Worm (Caenorhabditis elegans) whole organism, L2 larva: ENCODE measurements around the gene saeg-1.

Experiments
- C34F6.9 ChIP-seq: fragments of 150-350 bp; optimal IDR thresholded peaks from 2 replicates; lab custom pipeline; 2014; ENCODE audit warnings: missing biosample characterization, missing genetic modification characterization
- F13H6.1 ChIP-seq: sonication (generic microtip); optimal IDR thresholded peaks from 2 replicates; lab custom pipeline; 2016; ENCODE audit warnings: missing genetic modification characterization, missing compliant biosample characterization
- R02D3.7 ChIP-seq: fragments of 150-350 bp; optimal IDR thresholded peaks from 2 replicates; lab custom pipeline; 2014; ENCODE audit warnings: missing biosample characterization, missing genetic modification characterization
- Y55F3AM.14 ChIP-seq: fragments of 200-800 bp; sonication (Bioruptor generic); optimal IDR thresholded peaks from 2 replicates; lab custom pipeline; 2018; ENCODE audit warnings: mild to moderate bottlenecking, missing genetic modification characterization, missing compliant biosample characterization
- ZK546.5 ChIP-seq: sonication (generic microtip); optimal IDR thresholded peaks from 2 replicates; lab custom pipeline; 2017; ENCODE audit warnings: missing biosample characterization, missing genetic modification characterization
- alr-1 ChIP-seq: fragments of 150-350 bp; optimal IDR thresholded peaks from 2 replicates; lab custom pipeline; 2014; ENCODE audit warnings: missing biosample characterization, missing genetic modification characterization
- aly-2 ChIP-seq: fragments of 150-350 bp; optimal IDR thresholded peaks from 2 replicates; lab custom pipeline; 2014; ENCODE audit warnings: missing biosample characterization, missing genetic modification characterization
- ama-1 ChIP-seq: fragments of 150-350 bp; optimal IDR thresholded peaks from 2 replicates; lab custom pipeline; 2018; ENCODE audit warnings: inconsistent platforms
- blmp-1 ChIP-seq: sonication (generic microtip); optimal IDR thresholded peaks from 2 replicates; lab custom pipeline; 2017; ENCODE audit warnings: missing genetic modification characterization, mild to moderate bottlenecking, missing compliant biosample characterization, antibody characterized with exemption, moderate library complexity; ENCODE audit not compliant: insufficient read depth
- ceh-16 ChIP-seq: fragments of 150-350 bp; optimal IDR thresholded peaks from 2 replicates; lab custom pipeline; 2014; ENCODE audit warnings: missing biosample characterization, missing genetic modification characterization
- ceh-82 ChIP-seq: fragments of 150-350 bp; optimal IDR thresholded peaks from 2 replicates; lab custom pipeline; 2014; ENCODE audit warnings: missing biosample characterization, missing genetic modification characterization
- crh-2 ChIP-seq: sonication (generic microtip); optimal IDR thresholded peaks from 2 replicates; lab custom pipeline; 2017; ENCODE audit warnings: missing biosample characterization, missing genetic modification characterization
- dmd-4 ChIP-seq: sonication (generic microtip); optimal IDR thresholded peaks from 2 replicates; lab custom pipeline; 2017; ENCODE audit warnings: missing biosample characterization, missing genetic modification characterization
- egl-27 ChIP-seq: sonication (generic microtip); optimal IDR thresholded peaks from 3 replicates; lab custom pipeline; 2017; ENCODE audit warnings: missing biosample characterization, missing genetic modification reagents, missing genetic modification characterization
- elt-1 ChIP-seq: fragments of 150-350 bp; optimal IDR thresholded peaks from 2 replicates; lab custom pipeline; 2014; ENCODE audit warnings: missing biosample characterization, missing genetic modification characterization
- elt-3 ChIP-seq: sonication (generic microtip); optimal IDR thresholded peaks from 2 replicates; lab custom pipeline; 2017; ENCODE audit warnings: missing biosample characterization, missing genetic modification characterization
- fos-1 ChIP-seq: fragments of 150-350 bp; optimal IDR thresholded peaks from 2 replicates; lab custom pipeline; 2014; ENCODE audit warnings: missing biosample characterization, missing genetic modification characterization
- gmeb-1 ChIP-seq: fragments of 150-350 bp; optimal IDR thresholded peaks from 2 replicates; lab custom pipeline; 2014; ENCODE audit warnings: missing biosample characterization, missing genetic modification characterization
- lin-11 ChIP-seq: fragments of 150-350 bp; sonication (generic microtip); optimal IDR thresholded peaks from 2 replicates; lab custom pipeline; 2014; ENCODE audit warnings: missing biosample characterization, missing genetic modification characterization, inconsistent platforms, mixed read lengths
- lin-13 ChIP-seq: fragments of 150-350 bp; optimal IDR thresholded peaks from 2 replicates; lab custom pipeline; 2014; ENCODE audit warnings: missing biosample characterization, missing genetic modification reagents, missing genetic modification characterization
- lin-39 ChIP-seq: fragments of 150-350 bp; optimal IDR thresholded peaks from 2 replicates; lab custom pipeline; 2014; ENCODE audit warnings: missing biosample characterization, missing genetic modification reagents, missing genetic modification characterization
- lsy-2 ChIP-seq, 2 experiments: fragments of 150-350 bp in 1 of 2; sonication (generic microtip) in 1 of 2; optimal IDR thresholded peaks; 2 replicates each; lab custom pipeline; 2014 to 2017; ENCODE audit warnings: missing biosample characterization in 2 of 2, missing genetic modification characterization in 2 of 2
- mab-5 ChIP-seq: fragments of 150-350 bp; optimal IDR thresholded peaks from 2 replicates; lab custom pipeline; 2014; ENCODE audit warnings: missing biosample characterization, missing genetic modification characterization
- mbf-1 ChIP-seq: sonication (generic microtip); optimal IDR thresholded peaks from 2 replicates; lab custom pipeline; 2017; ENCODE audit warnings: missing biosample characterization, missing genetic modification characterization
- mdl-1 ChIP-seq, 2 experiments: fragments of 150-350 bp in 1 of 2; sonication (generic microtip) in 1 of 2; optimal IDR thresholded peaks; 2 replicates each; lab custom pipeline; 2017; ENCODE audit warnings: missing biosample characterization in 2 of 2, missing genetic modification characterization in 2 of 2
- nhr-10 ChIP-seq: sonication (generic microtip); optimal IDR thresholded peaks from 2 replicates; lab custom pipeline; 2017; ENCODE audit warnings: missing biosample characterization, missing genetic modification characterization
- nhr-11 ChIP-seq: fragments of 150-350 bp; optimal IDR thresholded peaks from 2 replicates; lab custom pipeline; 2014; ENCODE audit warnings: missing biosample characterization, missing genetic modification characterization
- nhr-12 ChIP-seq: fragments of 150-350 bp; optimal IDR thresholded peaks from 2 replicates; lab custom pipeline; 2014; ENCODE audit warnings: missing biosample characterization, missing genetic modification characterization
- nhr-129 ChIP-seq: fragments of 150-350 bp; optimal IDR thresholded peaks from 2 replicates; lab custom pipeline; 2014; ENCODE audit warnings: missing biosample characterization, missing genetic modification characterization
- nhr-21 ChIP-seq: fragments of 150-350 bp; optimal IDR thresholded peaks from 2 replicates; lab custom pipeline; 2014; ENCODE audit warnings: missing biosample characterization, missing genetic modification characterization
- nhr-23 ChIP-seq: fragments of 150-350 bp; optimal IDR thresholded peaks from 2 replicates; lab custom pipeline; 2014; ENCODE audit warnings: missing biosample characterization, missing genetic modification reagents, missing genetic modification characterization
- nhr-237 ChIP-seq: fragments of 150-350 bp; optimal IDR thresholded peaks from 2 replicates; lab custom pipeline; 2014; ENCODE audit warnings: missing biosample characterization, missing genetic modification characterization
- nhr-25 ChIP-seq: fragments of 150-350 bp; sonication (generic microtip); optimal IDR thresholded peaks from 3 replicates; lab custom pipeline; 2014; ENCODE audit warnings: missing biosample characterization, missing genetic modification characterization
- nhr-6 ChIP-seq: fragments of 150-350 bp; optimal IDR thresholded peaks from 2 replicates; lab custom pipeline; 2014; ENCODE audit warnings: missing biosample characterization, missing genetic modification characterization
- nhr-77 ChIP-seq: fragments of 150-350 bp; optimal IDR thresholded peaks from 2 replicates; lab custom pipeline; 2014; ENCODE audit warnings: missing biosample characterization, missing genetic modification characterization
- peb-1 ChIP-seq: fragments of 150-350 bp; optimal IDR thresholded peaks from 2 replicates; lab custom pipeline; 2014; ENCODE audit warnings: missing biosample characterization, missing genetic modification characterization
- sem-4 ChIP-seq: fragments of 150-350 bp; optimal IDR thresholded peaks from 2 replicates; lab custom pipeline; 2014; ENCODE audit warnings: missing biosample characterization, missing genetic modification reagents, missing genetic modification characterization
- skn-1 ChIP-seq: sonication (generic microtip); optimal IDR thresholded peaks from 2 replicates; lab custom pipeline; 2017; ENCODE audit warnings: missing biosample characterization, missing genetic modification characterization
- sma-3 ChIP-seq: sonication (generic microtip); optimal IDR thresholded peaks from 2 replicates; lab custom pipeline; 2016; ENCODE audit warnings: missing genetic modification reagents, missing genetic modification characterization, missing compliant biosample characterization
- sma-9 ChIP-seq, 2 experiments: fragments of 150-350 bp in 1 of 2; sonication (generic microtip) in 1 of 2; optimal IDR thresholded peaks; 2 replicates each; lab custom pipeline; 2014 to 2016; ENCODE audit warnings: missing genetic modification characterization in 2 of 2, mild to moderate bottlenecking in 1 of 2, missing biosample characterization in 1 of 2, missing compliant biosample characterization in 1 of 2, missing genetic modification reagents in 1 of 2, moderate library complexity in 1 of 2
- snpc-4 ChIP-seq: fragments of 150-350 bp; optimal IDR thresholded peaks from 2 replicates; lab custom pipeline; 2014; ENCODE audit warnings: missing biosample characterization, missing genetic modification characterization
- unc-39 ChIP-seq: fragments of 150-350 bp; optimal IDR thresholded peaks from 2 replicates; lab custom pipeline; 2014; ENCODE audit warnings: missing biosample characterization, missing genetic modification characterization
- unc-55 ChIP-seq: fragments of 150-350 bp; sonication (generic microtip); optimal IDR thresholded peaks from 3 replicates; lab custom pipeline; 2014; ENCODE audit warnings: missing biosample characterization, missing genetic modification reagents, missing genetic modification characterization
- unc-62 ChIP-seq: fragments of 150-350 bp; optimal IDR thresholded peaks from 2 replicates; lab custom pipeline; 2014; ENCODE audit warnings: missing biosample characterization, missing genetic modification reagents, missing genetic modification characterization
- zag-1 ChIP-seq: fragments of 150-350 bp; optimal IDR thresholded peaks from 2 replicates; lab custom pipeline; 2014; ENCODE audit warnings: missing biosample characterization, missing genetic modification characterization
- ztf-1 ChIP-seq: fragments of 200-800 bp; sonication (Bioruptor generic); conservative IDR thresholded peaks from 2 replicates; pipeline ENCODE4 v1.3.6; 2022; ENCODE audit warnings: missing genetic modification characterization, missing compliant biosample characterization
- ztf-11 ChIP-seq: sonication (generic microtip); optimal IDR thresholded peaks from 2 replicates; lab custom pipeline; 2017; ENCODE audit warnings: missing biosample characterization, missing genetic modification characterization
- ztf-4 ChIP-seq: fragments of 150-350 bp; optimal IDR thresholded peaks from 2 replicates; lab custom pipeline; 2014; ENCODE audit warnings: missing biosample characterization, missing genetic modification characterization

saeg-1 gene

ce11 chrV:10870050-10870449 is 4.6 kb upstream of the saeg-1 start:
- TF ChIP-seq fos-1 (peak; percentile 24), nhr-11 (tag; lab: Kevin White, UChicago) (no peak), sma-9 (GFP tag; optimal IDR thresholded peaks at IDR 0.05; lab: Kevin White, UChicago) (peak; percentile 8), sma-9 (tag; optimal IDR thresholded peaks at IDR 0.05; lab: Kevin White, UChicago) (no peak), dmd-4 (tag; lab: Kevin White, UChicago) (no peak), nhr-25 (tag; lab: Kevin White, UChicago) (no peak), gmeb-1 (tag; lab: Kevin White, UChicago) (no peak), nhr-129 (tag; lab: Kevin White, UChicago) (peak; percentile 64)

- TF ChIP-seq zag-1 (no peak), sma-3 (GFP tag; lab: Kevin White, UChicago) (peak; percentile 9), lin-13 (no peak), mdl-1 (tag; optimal IDR thresholded peaks at IDR 0.05; lab: Kevin White, UChicago) (peak; percentile 19 to 40), unc-55 (peak; percentile 19), ZK546.5 (tag; lab: Kevin White, UChicago) (no peak), snpc-4 (tag; lab: Kevin White, UChicago) (no peak), skn-1 (tag; lab: Kevin White, UChicago) (no peak), crh-2 (tag; lab: Kevin White, UChicago) (peak; percentile 92), ztf-1 (no peak), Y55F3AM.14 (GFP tag; lab: Kevin White, UChicago) (peak; percentile 70), nhr-10 (no peak), nhr-6 (tag; lab: Kevin White, UChicago) (no peak), unc-39 (no peak), nhr-21 (tag; lab: Kevin White, UChicago) (peak; percentile 39), aly-2 (tag; lab: Kevin White, UChicago) (no peak), lin-39 (no peak), nhr-11 (tag; lab: Kevin White, UChicago) (no peak), egl-27 (tag; lab: Kevin White, UChicago) (no peak), unc-62 (GFP tag; lab: Kevin White, UChicago) (no peak), F13H6.1 (tag; lab: Kevin White, UChicago) (peak; percentile 8), R02D3.7 (tag; lab: Kevin White, UChicago) (no peak), ceh-16 (no peak), blmp-1 (peak; percentile 78), ztf-11 (tag; lab: Kevin White, UChicago) (no peak), mbf-1 (tag; lab: Kevin White, UChicago) (no peak), nhr-129 (tag; lab: Kevin White, UChicago) (peak; percentile 45), nhr-25 (tag; lab: Kevin White, UChicago) (peak; percentile 35), peb-1 (tag; lab: Kevin White, UChicago) (no peak), sem-4 (tag; lab: Kevin White, UChicago) (peak; percentile 0), nhr-12 (no peak), sma-9 (GFP tag; optimal IDR thresholded peaks at IDR 0.05; lab: Kevin White, UChicago) (peak; percentile 75), sma-9 (tag; optimal IDR thresholded peaks at IDR 0.05; lab: Kevin White, UChicago) (no peak), ztf-4 (tag; lab: Kevin White, UChicago) (peak; percentile 7), nhr-237 (tag; lab: Kevin White, UChicago) (no peak), dmd-4 (tag; lab: Kevin White, UChicago) (no peak), lsy-2 (tag; optimal IDR thresholded peaks at IDR 0.05; lab: Kevin White, UChicago) (peak in 1 of 2 experiments; percentile 48), nhr-77 (no peak), nhr-23 (no peak), elt-1 (tag; lab: Kevin White, UChicago) (no peak), ama-1 (lab: Kevin White, UChicago) (no peak), lin-11 (no peak), alr-1 (tag; lab: Kevin White, UChicago) (no peak), C34F6.9 (tag; lab: Kevin White, UChicago) (peak; percentile 51), elt-3 (tag; lab: Kevin White, UChicago) (no peak), ceh-82 (tag; lab: Kevin White, UChicago) (no peak), mab-5 (tag; lab: Kevin White, UChicago) (no peak), gmeb-1 (tag; lab: Kevin White, UChicago) (no peak), fos-1 (peak; percentile 32)
- TF ChIP-seq, all 48 proteins: peak for 16
These were observed 2.1 kb upstream of the saeg-1 start for ce11 chrV:10867586-10867985.
